Worm (Caenorhabditis elegans): ENCODE results near the gene srbc-38.

The srbc-38 gene

ce11 chrV:724946-725806 is 18.2 kb downstream of the srbc-38 start (continued):
- TF ChIP-seq cebp-1 (GFP tag; IDR thresholded peaks at IDR 0.05) (no peak), cebp-1 (tag; optimal IDR thresholded peaks at IDR 0.05) (peak; percentile 6), ztf-25 (GFP tag; IDR thresholded peaks at IDR 0.05) (no peak), lsy-27 (tag; optimal IDR thresholded peaks at IDR 0.05; ENCODE audit: borderline replicate concordance, insufficient read depth) (no peak), snpc-1.3 (tag; optimal IDR thresholded peaks at IDR 0.05; ENCODE audit: insufficient read depth) (no peak), dpl-1 (GFP tag; optimal IDR thresholded peaks at IDR 0.05) (no peak), nhr-27 (tag; optimal IDR thresholded peaks at IDR 0.05) (no peak), B0261.1 (tag; optimal IDR thresholded peaks at IDR 0.05) (no peak), nfyb-1 (GFP tag; IDR thresholded peaks at IDR 0.05) (0 out of 2 replicates have a peak, but pooled peaks have one; percentile 14), ZK185.1 (tag; optimal IDR thresholded peaks at IDR 0.05; ENCODE audit: poor library complexity, severe bottlenecking) (peak; percentile 67), ekl-4 (GFP tag; IDR thresholded peaks at IDR 0.05) (no peak), pbrm-1 (GFP tag; IDR thresholded peaks at IDR 0.05) (no peak), T26A5.8 (tag; optimal IDR thresholded peaks at IDR 0.05) (no peak), ama-1 (optimal IDR thresholded peaks at IDR 0.05) (peak; percentile 88), ama-1 (GFP tag; optimal IDR thresholded peaks at IDR 0.05) (peak in 1 of 2 experiments; percentile 12), die-1 (tag; optimal IDR thresholded peaks at IDR 0.05) (no peak), ccch-3 (GFP tag; optimal IDR thresholded peaks at IDR 0.05) (no peak), nhr-120 (GFP tag; IDR thresholded peaks at IDR 0.05) (no peak)

ce11 chrV:725807-726572 is 19.0 kb downstream of the srbc-38 start:
- TF ChIP-seq bed-2 (GFP tag; IDR thresholded peaks at IDR 0.05) (0 out of 2 replicates have a peak, but pooled peaks have one; percentile 6), ztf-3 (GFP tag; optimal IDR thresholded peaks at IDR 0.05) (peak; percentile 15), ama-1 (optimal IDR thresholded peaks at IDR 0.05) (peak; percentile 86), ama-1 (GFP tag; optimal IDR thresholded peaks at IDR 0.05) (no peak), die-1 (tag; optimal IDR thresholded peaks at IDR 0.05) (peak; percentile 31), lin-35 (GFP tag; optimal IDR thresholded peaks at IDR 0.05) (peak in 1 of 3 experiments; percentile 31), nhr-90 (tag; optimal IDR thresholded peaks at IDR 0.05) (peak; percentile 5), Y53G8AR.9 (GFP tag; conservative IDR thresholded peaks at IDR 0.05) (peak; percentile 64), zfh-2 (GFP tag; conservative IDR thresholded peaks at IDR 0.05) (0 out of 2 replicates have a peak, but pooled peaks have one; percentile 27), Y56A3A.18 (GFP tag; IDR thresholded peaks at IDR 0.05) (0 out of 2 replicates have a peak, but pooled peaks have one; percentile 8), ztf-22 (GFP tag; optimal IDR thresholded peaks at IDR 0.05) (no peak), repo-1 (tag; optimal IDR thresholded peaks at IDR 0.05) (no peak), ZK185.1 (tag; optimal IDR thresholded peaks at IDR 0.05; ENCODE audit: poor library complexity, severe bottlenecking) (peak; percentile 77), nhr-120 (GFP tag; IDR thresholded peaks at IDR 0.05) (peak; percentile 70; the same call in 1 of the 2 replicates), pbrm-1 (GFP tag; IDR thresholded peaks at IDR 0.05) (no peak)

ce11 chrV:726573-727483 is 19.8 kb downstream of the srbc-38 start:
- 0 out of 2 replicates have a peak, but pooled peaks have one; percentile 56 for TF ChIP-seq nhr-120 (GFP tag; IDR thresholded peaks at IDR 0.05)
- TF ChIP-seq lin-35 (GFP tag; optimal IDR thresholded peaks at IDR 0.05) = no peak
- TF ChIP-seq K11D2.4 (GFP tag; IDR thresholded peaks at IDR 0.05) = peak; percentile 32; the same call in 1 of the 2 replicates
- TF ChIP-seq ama-1 (optimal IDR thresholded peaks at IDR 0.05) = peak; percentile 38
- no peak for TF ChIP-seq ama-1 (GFP tag; optimal IDR thresholded peaks at IDR 0.05)
- TF ChIP-seq sdz-38 (tag; optimal IDR thresholded peaks at IDR 0.05) = no peak
- TF ChIP-seq B0336.3 (GFP tag; IDR thresholded peaks at IDR 0.05) = peak; percentile 7; the same call in 1 of the 2 replicates
- no peak for TF ChIP-seq madf-3 (GFP tag; IDR thresholded peaks at IDR 0.05)
- no peak for TF ChIP-seq F23B12.7 (tag; optimal IDR thresholded peaks at IDR 0.05; ENCODE audit: insufficient read depth)
- TF ChIP-seq mcd-1 (GFP tag; IDR thresholded peaks at IDR 0.05) = no peak
- TF ChIP-seq Y95B8A.8 (GFP tag; IDR thresholded peaks at IDR 0.05) = peak; percentile 18; the same call in 1 of the 2 replicates
- TF ChIP-seq nhr-80 (tag; optimal IDR thresholded peaks at IDR 0.05) = peak; percentile 29
- TF ChIP-seq nhr-27 (tag; optimal IDR thresholded peaks at IDR 0.05) = no peak
- no peak for TF ChIP-seq nfya-2 (GFP tag; IDR thresholded peaks at IDR 0.05)
- no peak for TF ChIP-seq athp-1 (tag; optimal IDR thresholded peaks at IDR 0.05)
- TF ChIP-seq let-607 (tag; optimal IDR thresholded peaks at IDR 0.05) = peak; percentile 0 to 33
- TF ChIP-seq bed-1 (GFP tag; IDR thresholded peaks at IDR 0.05) = no peak
